Worm (Caenorhabditis elegans) whole organism, mixed stage, embryonic: ENCODE results near the gene F54H5.2.
"Not testable (repeated sequence)": the region's sequence is repeated elsewhere in the genome, so short reads cannot be mapped to it uniquely, and the experiment has no call there.

ENCODE experiments used
- M03D4.4 ChIP-seq: sonication (generic microtip); optimal IDR thresholded peaks from 2 replicates; lab custom pipeline; 2017; ENCODE audit warnings: mild to moderate bottlenecking, missing genetic modification characterization, missing compliant biosample characterization
- bed-3 ChIP-seq: fragments of 200-800 bp; sonication (Bioruptor generic); optimal IDR thresholded peaks from 3 replicates; lab custom pipeline; 2018; ENCODE audit warnings: mild to moderate bottlenecking, missing genetic modification characterization, moderate library complexity, missing compliant biosample characterization
- ceh-39 ChIP-seq: fragments of 150-350 bp; optimal IDR thresholded peaks from 2 replicates; lab custom pipeline; 2014; ENCODE audit warnings: missing biosample characterization, missing genetic modification characterization
- ceh-43 ChIP-seq: fragments of 200-800 bp; sonication (Bioruptor generic); optimal IDR thresholded peaks from 2 replicates; lab custom pipeline; 2018; ENCODE audit warnings: mild to moderate bottlenecking, missing genetic modification characterization, moderate library complexity, missing compliant biosample characterization
- ceh-83 ChIP-seq: fragments of 200-800 bp; sonication (Bioruptor generic); optimal IDR thresholded peaks from 2 replicates; lab custom pipeline; 2018; ENCODE audit warnings: mild to moderate bottlenecking, missing genetic modification characterization, missing compliant biosample characterization
- ces-1 ChIP-seq: fragments of 150-350 bp; optimal IDR thresholded peaks from 2 replicates; lab custom pipeline; 2014; ENCODE audit warnings: missing biosample characterization, missing genetic modification reagents, missing genetic modification characterization
- cnd-1 ChIP-seq: fragments of 200-800 bp; sonication (Bioruptor generic); optimal IDR thresholded peaks from 2 replicates; lab custom pipeline; 2018; ENCODE audit warnings: mild to moderate bottlenecking, missing genetic modification characterization, missing compliant biosample characterization
- drap-1 ChIP-seq: fragments of 200-800 bp; sonication (Bioruptor generic); optimal IDR thresholded peaks from 3 replicates; lab custom pipeline; 2018; ENCODE audit warnings: mild to moderate bottlenecking, missing genetic modification characterization, missing compliant biosample characterization
- elt-3 ChIP-seq: fragments of 150-350 bp; optimal IDR thresholded peaks from 2 replicates; lab custom pipeline; 2014; ENCODE audit warnings: missing biosample characterization, missing genetic modification characterization
- flh-1 ChIP-seq: fragments of 200-800 bp; sonication (Bioruptor generic); optimal IDR thresholded peaks from 2 replicates; lab custom pipeline; 2018; ENCODE audit warnings: mild to moderate bottlenecking, missing genetic modification characterization, moderate library complexity, missing compliant biosample characterization
- ham-2 ChIP-seq: fragments of 200-800 bp; sonication (Bioruptor generic); optimal IDR thresholded peaks from 2 replicates; lab custom pipeline; 2018; ENCODE audit warnings: mild to moderate bottlenecking, missing genetic modification characterization, missing compliant biosample characterization
- lin-13 ChIP-seq: fragments of 150-350 bp; optimal IDR thresholded peaks from 2 replicates; lab custom pipeline; 2014; ENCODE audit warnings: missing biosample characterization, missing genetic modification characterization
- lin-32 ChIP-seq: fragments of 200-800 bp; sonication (Bioruptor generic); optimal IDR thresholded peaks from 2 replicates; lab custom pipeline; 2018; ENCODE audit warnings: mild to moderate bottlenecking, missing genetic modification characterization, missing compliant biosample characterization
- lsy-2 ChIP-seq: fragments of 150-350 bp; optimal IDR thresholded peaks from 2 replicates; lab custom pipeline; 2014; ENCODE audit warnings: missing biosample characterization, missing genetic modification characterization
- mab-5 ChIP-seq: fragments of 150-350 bp; optimal IDR thresholded peaks from 2 replicates; lab custom pipeline; 2014; ENCODE audit warnings: missing biosample characterization, missing genetic modification characterization
- mls-2 ChIP-seq: sonication (generic microtip); optimal IDR thresholded peaks from 2 replicates; lab custom pipeline; 2016; ENCODE audit warnings: mild to moderate bottlenecking, missing genetic modification characterization, moderate library complexity, missing compliant biosample characterization
- nhr-12 ChIP-seq: fragments of 150-350 bp; optimal IDR thresholded peaks from 2 replicates; lab custom pipeline; 2014; ENCODE audit warnings: missing biosample characterization, missing genetic modification characterization
- nhr-2 ChIP-seq: fragments of 150-350 bp; optimal IDR thresholded peaks from 2 replicates; lab custom pipeline; 2014; ENCODE audit warnings: missing biosample characterization, missing genetic modification characterization
- nhr-237 ChIP-seq: fragments of 150-350 bp; optimal IDR thresholded peaks from 2 replicates; lab custom pipeline; 2014; ENCODE audit warnings: missing biosample characterization, missing genetic modification characterization
- nhr-28 ChIP-seq: fragments of 150-350 bp; optimal IDR thresholded peaks from 2 replicates; lab custom pipeline; 2014; ENCODE audit warnings: missing biosample characterization, missing genetic modification characterization
- nhr-76 ChIP-seq: sonication (generic microtip); optimal IDR thresholded peaks from 2 replicates; lab custom pipeline; 2017; ENCODE audit warnings: missing biosample characterization, missing genetic modification characterization
- sem-2 ChIP-seq: fragments of 200-800 bp; sonication (Bioruptor generic); optimal IDR thresholded peaks from 2 replicates; lab custom pipeline; 2018; ENCODE audit warnings: mild to moderate bottlenecking, missing genetic modification characterization, missing compliant biosample characterization
- snpc-4 ChIP-seq: fragments of 150-350 bp; optimal IDR thresholded peaks from 2 replicates; lab custom pipeline; 2014; ENCODE audit warnings: missing biosample characterization, missing genetic modification characterization
- sptf-1 ChIP-seq: sonication (generic microtip); optimal IDR thresholded peaks from 2 replicates; lab custom pipeline; 2017; ENCODE audit warnings: mild to moderate bottlenecking, missing genetic modification characterization, moderate library complexity, missing compliant biosample characterization
- tbx-8 ChIP-seq: fragments of 200-800 bp; sonication (Bioruptor generic); optimal IDR thresholded peaks from 2 replicates; lab custom pipeline; 2018; ENCODE audit warnings: mild to moderate bottlenecking, missing genetic modification characterization, moderate library complexity, missing compliant biosample characterization
- unc-120 ChIP-seq: sonication (generic microtip); optimal IDR thresholded peaks from 2 replicates; lab custom pipeline; 2017; ENCODE audit warnings: missing genetic modification characterization, missing compliant biosample characterization; ENCODE audit not compliant: poor library complexity, severe bottlenecking
- unc-62 ChIP-seq: fragments of 150-350 bp; optimal IDR thresholded peaks from 2 replicates; lab custom pipeline; 2014; ENCODE audit warnings: missing biosample characterization, missing genetic modification reagents, missing genetic modification characterization
- zip-8 ChIP-seq: fragments of 150-350 bp; optimal IDR thresholded peaks from 2 replicates; lab custom pipeline; 2014; ENCODE audit warnings: missing biosample characterization, missing genetic modification characterization
- ztf-11 ChIP-seq: fragments of 150-350 bp; optimal IDR thresholded peaks from 2 replicates; lab custom pipeline; 2014; ENCODE audit warnings: missing biosample characterization, missing genetic modification characterization

Gene F54H5.2

ce11 chrII:6627182-6627581 lies at the start of gene F54H5.2, which contains the start of gene F54H5.5:
TSS of gene F54H5.2 (plus strand) at chrII:6627484.
TSS of gene F54H5.5 (minus strand) at chrII:6627282.
- not testable (repeated sequence) for TF ChIP-seq mab-5, lsy-2, sptf-1 (tag; lab: Kevin White, UChicago)

ce11 chrII:6578378-6578777 lies 48.9 kb upstream of the F54H5.2 start, which contains the start of gene sra-31:
TSS of gene sra-31 (minus strand) at chrII:6578478.
- no peak for TF ChIP-seq ceh-39 (tag; lab: Kevin White, UChicago)
- TF ChIP-seq flh-1 (GFP tag; lab: Kevin White, UChicago) = no peak
- no peak for TF ChIP-seq lin-32 (GFP tag; lab: Kevin White, UChicago)
- no peak for TF ChIP-seq sem-2
- TF ChIP-seq sptf-1 (tag; lab: Kevin White, UChicago) = no peak
- no peak for TF ChIP-seq snpc-4
- TF ChIP-seq nhr-28 = no peak
- no peak for TF ChIP-seq bed-3 (GFP tag; lab: Kevin White, UChicago)
- TF ChIP-seq nhr-237 (tag; lab: Kevin White, UChicago) = no peak
- no peak for TF ChIP-seq unc-62 (GFP tag; lab: Kevin White, UChicago)
- no peak for TF ChIP-seq zip-8 (tag; lab: Kevin White, UChicago)
- TF ChIP-seq nhr-76 (tag; lab: Kevin White, UChicago) = no peak
- TF ChIP-seq nhr-12 = no peak
- no peak for TF ChIP-seq tbx-8
- TF ChIP-seq drap-1 (GFP tag; lab: Kevin White, UChicago) = no peak
- no peak for TF ChIP-seq lin-13 (tag; lab: Kevin White, UChicago)
- TF ChIP-seq ces-1 (GFP tag; lab: Kevin White, UChicago) = no peak

- TF ChIP-seq sptf-1 (tag; lab: Kevin White, UChicago) = no peak
- no peak for TF ChIP-seq unc-120
- no peak for TF ChIP-seq elt-3 (tag; lab: Kevin White, UChicago)
- no peak for TF ChIP-seq zip-8 (tag; lab: Kevin White, UChicago)
- TF ChIP-seq mab-5 (tag; lab: Kevin White, UChicago) = no peak
- TF ChIP-seq flh-1 (GFP tag; lab: Kevin White, UChicago) = no peak
- TF ChIP-seq ham-2 = no peak
- TF ChIP-seq mls-2 (tag; lab: Kevin White, UChicago) = no peak
- no peak for TF ChIP-seq ces-1 (GFP tag; lab: Kevin White, UChicago)
- no peak for TF ChIP-seq cnd-1
- no peak for TF ChIP-seq nhr-76 (tag; lab: Kevin White, UChicago)
Measured at ce11 chrII:6581236-6581635, 46.0 kb upstream of the F54H5.2 start, which contains the start of gene C56C10.6. TSS of gene C56C10.6 (minus strand) at chrII:6581336.

- TF ChIP-seq M03D4.4 (tag; lab: Kevin White, UChicago) (no peak), unc-62 (GFP tag; lab: Kevin White, UChicago) (no peak), nhr-2 (tag; lab: Kevin White, UChicago) (no peak), drap-1 (GFP tag; lab: Kevin White, UChicago) (no peak), zip-8 (tag; lab: Kevin White, UChicago) (no peak), snpc-4 (no peak), mls-2 (tag; lab: Kevin White, UChicago) (no peak)
Measured at ce11 chrII:6582758-6583157, 44.5 kb upstream of the F54H5.2 start, which contains the start of gene C56C10.4. TSS of gene C56C10.4 (plus strand) at chrII:6583058.

ce11 chrII:6587264-6587870 lies 39.9 kb upstream of the F54H5.2 start, which contains the start of gene C56C10.7:
TSS of gene C56C10.7 (minus strand) at chrII:6587575.
- TF ChIP-seq lin-32 (GFP tag; lab: Kevin White, UChicago) = no peak
- no peak for TF ChIP-seq ceh-83 (GFP tag; lab: Kevin White, UChicago)
- no peak for TF ChIP-seq nhr-76 (tag; lab: Kevin White, UChicago)
- TF ChIP-seq sptf-1 (tag; lab: Kevin White, UChicago) = no peak
- no peak for TF ChIP-seq ztf-11 (tag; lab: Kevin White, UChicago)
- TF ChIP-seq lin-13 (tag; lab: Kevin White, UChicago) = no peak
- TF ChIP-seq nhr-237 (tag; lab: Kevin White, UChicago) = no peak
- TF ChIP-seq nhr-28 = no peak
- TF ChIP-seq drap-1 (GFP tag; lab: Kevin White, UChicago) = no peak
- no peak for TF ChIP-seq flh-1 (GFP tag; lab: Kevin White, UChicago)
- no peak for TF ChIP-seq zip-8 (tag; lab: Kevin White, UChicago)
- TF ChIP-seq ceh-43 (GFP tag; lab: Kevin White, UChicago) = no peak
- no peak for TF ChIP-seq unc-62 (GFP tag; lab: Kevin White, UChicago)
